Fruit fly (Drosophila melanogaster) whole organism, wandering third instar larva: ENCODE data around the gene DEF8.

ENCODE experiments used
- Dfd ChIP-seq: fragments of >200 bp; optimal IDR thresholded peaks from 2 replicates; lab custom pipeline; 2017; ENCODE audit warnings: missing biosample characterization, missing genetic modification characterization
- Hr78 ChIP-seq: fragments of >200 bp; optimal IDR thresholded peaks from 2 replicates; lab custom pipeline; 2017; ENCODE audit warnings: missing biosample characterization, missing genetic modification characterization
- Hr83 ChIP-seq: fragments of 200-300 bp; sonication (Bioruptor generic); optimal IDR thresholded peaks from 2 replicates; lab custom pipeline; 2016; ENCODE audit warnings: missing biosample characterization, mild to moderate bottlenecking, missing genetic modification characterization, moderate library complexity; ENCODE audit not compliant: poor library complexity, severe bottlenecking
- br ChIP-seq: fragments of 200-800 bp; sonication (Bioruptor generic); optimal IDR thresholded peaks from 2 replicates; lab custom pipeline; 2016; ENCODE audit warnings: missing biosample characterization, missing genetic modification characterization
- dsf ChIP-seq: sonication (Bioruptor generic); optimal IDR thresholded peaks from 2 replicates; lab custom pipeline; 2016; ENCODE audit warnings: missing biosample characterization, missing genetic modification characterization, borderline replicate concordance
- usp ChIP-seq: fragments of >200 bp; optimal IDR thresholded peaks from 2 replicates; lab custom pipeline; 2017; ENCODE audit warnings: missing biosample characterization, missing genetic modification characterization

- TF ChIP-seq br (GFP tag; lab: Kevin White, UChicago): peak; percentile 1
- no peak for TF ChIP-seq Dfd
- TF ChIP-seq usp: no peak
- TF ChIP-seq Hr83: peak; percentile 57
- no peak for TF ChIP-seq Hr78 (GFP tag; lab: Kevin White, UChicago)
- no peak for TF ChIP-seq dsf (GFP tag; lab: Kevin White, UChicago)
These were observed 48.1 kb upstream of the DEF8 start for dm6 chr3L:12083861-12084260.
